Worm (Caenorhabditis elegans) whole organism, late embryonic: ENCODE data around the gene cky-1.

Experiments used
- C08G9.2 ChIP-seq: sonication (generic microtip); optimal IDR thresholded peaks from 2 replicates; lab custom pipeline; 2016; ENCODE audit warnings: mild to moderate bottlenecking, missing genetic modification characterization, moderate library complexity, missing compliant biosample characterization
- C38D4.7 ChIP-seq: fragments of 200-800 bp; sonication (Bioruptor generic); optimal IDR thresholded peaks from 2 replicates; lab custom pipeline; 2018; ENCODE audit warnings: mild to moderate bottlenecking, missing genetic modification characterization, moderate library complexity, missing compliant biosample characterization
- K09A11.1 ChIP-seq: sonication (generic microtip); optimal IDR thresholded peaks from 2 replicates; lab custom pipeline; 2017; ENCODE audit warnings: antibody characterized with exemption, mild to moderate bottlenecking, missing genetic modification characterization, missing compliant biosample characterization; ENCODE audit not compliant: insufficient read depth
- Y22D7AL.16 ChIP-seq: sonication (generic microtip); optimal IDR thresholded peaks from 2 replicates; lab custom pipeline; 2016; ENCODE audit warnings: missing genetic modification characterization, missing compliant biosample characterization
- ahr-1 ChIP-seq: sonication (generic microtip); optimal IDR thresholded peaks from 2 replicates; lab custom pipeline; 2016; ENCODE audit warnings: missing genetic modification characterization, missing compliant biosample characterization
- ceh-14 ChIP-seq: sonication (generic microtip); optimal IDR thresholded peaks from 2 replicates; lab custom pipeline; 2016; ENCODE audit warnings: missing genotype, missing genetic modification characterization, missing compliant biosample characterization
- ceh-18 ChIP-seq: sonication (generic microtip); optimal IDR thresholded peaks from 2 replicates; lab custom pipeline; 2016; ENCODE audit warnings: missing genetic modification characterization, missing compliant biosample characterization
- ceh-30 ChIP-seq: fragments of 150-350 bp; optimal IDR thresholded peaks from 2 replicates; lab custom pipeline; 2014; ENCODE audit warnings: missing biosample characterization, missing genetic modification characterization
- ceh-34 ChIP-seq: sonication (generic microtip); optimal IDR thresholded peaks from 2 replicates; lab custom pipeline; 2016; ENCODE audit warnings: mild to moderate bottlenecking, missing genetic modification characterization, missing compliant biosample characterization
- ceh-45 ChIP-seq: fragments of 200-800 bp; sonication (Bioruptor generic); IDR thresholded peaks from 2 replicates; pipeline ENCODE4 v1.3.6; 2022; ENCODE audit warnings: missing genetic modification reagents, missing genetic modification characterization, missing compliant biosample characterization
- ceh-48 ChIP-seq: sonication (generic microtip); optimal IDR thresholded peaks from 2 replicates; lab custom pipeline; 2016; ENCODE audit warnings: missing genetic modification characterization, inconsistent platforms, missing compliant biosample characterization
- ceh-6 ChIP-seq: fragments of 200-800 bp; sonication (Bioruptor generic); optimal IDR thresholded peaks from 2 replicates; lab custom pipeline; 2018; ENCODE audit warnings: mild to moderate bottlenecking, missing genetic modification characterization, missing compliant biosample characterization
- ceh-9 ChIP-seq: sonication (generic microtip); optimal IDR thresholded peaks from 2 replicates; lab custom pipeline; 2016; ENCODE audit warnings: mild to moderate bottlenecking, missing genetic modification characterization, inconsistent platforms, missing compliant biosample characterization
- dmd-4 ChIP-seq: sonication (generic microtip); optimal IDR thresholded peaks from 2 replicates; lab custom pipeline; 2016; ENCODE audit warnings: borderline replicate concordance, missing genetic modification characterization, missing compliant biosample characterization
- dve-1 ChIP-seq: sonication (generic microtip); optimal IDR thresholded peaks from 2 replicates; lab custom pipeline; 2017; ENCODE audit warnings: antibody characterized with exemption, mild to moderate bottlenecking, missing genetic modification characterization, missing compliant biosample characterization
- elt-2 ChIP-seq: sonication (generic microtip); optimal IDR thresholded peaks from 2 replicates; lab custom pipeline; 2016; ENCODE audit warnings: missing genetic modification reagents, missing genetic modification characterization, missing compliant biosample characterization
- eyg-1 ChIP-seq: sonication (generic microtip); optimal IDR thresholded peaks from 2 replicates; lab custom pipeline; 2016; ENCODE audit warnings: missing genotype, missing genetic modification characterization, missing compliant biosample characterization
- fkh-10 ChIP-seq: fragments of 150-350 bp; optimal IDR thresholded peaks from 2 replicates; lab custom pipeline; 2014; ENCODE audit warnings: missing biosample characterization, missing genetic modification reagents, missing genetic modification characterization
- gmeb-2 ChIP-seq: sonication (generic microtip); optimal IDR thresholded peaks from 2 replicates; lab custom pipeline; 2016; ENCODE audit warnings: missing genetic modification characterization, inconsistent platforms, missing compliant biosample characterization
- hlh-15 ChIP-seq: sonication (generic microtip); optimal IDR thresholded peaks from 2 replicates; lab custom pipeline; 2016; ENCODE audit warnings: missing genetic modification characterization, missing compliant biosample characterization
- hlh-30 ChIP-seq: sonication (generic microtip); optimal IDR thresholded peaks from 2 replicates; lab custom pipeline; 2017; ENCODE audit warnings: antibody characterized with exemption, missing genetic modification characterization, missing compliant biosample characterization; ENCODE audit not compliant: insufficient read depth
- hlh-8 ChIP-seq: sonication (generic microtip); optimal IDR thresholded peaks from 2 replicates; lab custom pipeline; 2016; ENCODE audit warnings: missing genotype, missing genetic modification characterization, missing compliant biosample characterization
- lim-6 ChIP-seq: sonication (generic microtip); optimal IDR thresholded peaks from 2 replicates; lab custom pipeline; 2016; ENCODE audit warnings: missing genetic modification characterization, missing compliant biosample characterization
- nhr-11 ChIP-seq: fragments of 150-350 bp; optimal IDR thresholded peaks from 2 replicates; lab custom pipeline; 2014; ENCODE audit warnings: missing biosample characterization, missing genetic modification characterization
- nhr-232 ChIP-seq: sonication (generic microtip); optimal IDR thresholded peaks from 2 replicates; lab custom pipeline; 2016; ENCODE audit warnings: missing genetic modification characterization, missing compliant biosample characterization
- odd-2 ChIP-seq: sonication (generic microtip); optimal IDR thresholded peaks from 2 replicates; lab custom pipeline; 2017; ENCODE audit warnings: antibody characterized with exemption, mild to moderate bottlenecking, missing genetic modification characterization, missing compliant biosample characterization
- pha-2 ChIP-seq: sonication (generic microtip); optimal IDR thresholded peaks from 2 replicates; lab custom pipeline; 2017; ENCODE audit warnings: mild to moderate bottlenecking, missing genetic modification characterization, missing compliant biosample characterization
- pha-4 ChIP-seq: fragments of 150-350 bp; optimal IDR thresholded peaks from 2 replicates; lab custom pipeline; 2018; ENCODE audit warnings: missing biosample characterization, missing genetic modification reagents, missing genetic modification characterization
- ref-2 ChIP-seq: sonication (generic microtip); optimal IDR thresholded peaks from 2 replicates; lab custom pipeline; 2016; ENCODE audit warnings: missing genetic modification characterization, missing compliant biosample characterization
- sdc-2 ChIP-seq: sonication (generic microtip); optimal IDR thresholded peaks from 2 replicates; lab custom pipeline; 2016; ENCODE audit warnings: missing genotype, missing genetic modification characterization, missing compliant biosample characterization
- sox-4 ChIP-seq: sonication (generic microtip); optimal IDR thresholded peaks from 2 replicates; lab custom pipeline; 2017; ENCODE audit warnings: mild to moderate bottlenecking, missing genetic modification characterization, inconsistent platforms, missing compliant biosample characterization
- unc-3 ChIP-seq, 2 experiments: fragments of 200-800 bp in 1 of 2; sonication (Bioruptor generic) in 1 of 2; sonication (generic microtip) in 1 of 2; conservative IDR thresholded peaks in 1 of 2; optimal IDR thresholded peaks in 1 of 2; 2 replicates each; pipeline versions ENCODE4 v1.3.6 to Lab custom; 2016 to 2022; ENCODE audit warnings: missing compliant biosample characterization in 2 of 2, missing genetic modification characterization in 2 of 2, missing genetic modification reagents in 1 of 2
- unc-42 ChIP-seq: sonication (generic microtip); optimal IDR thresholded peaks from 2 replicates; lab custom pipeline; 2016; ENCODE audit warnings: missing genotype, missing genetic modification characterization, missing compliant biosample characterization
- unc-55 ChIP-seq: sonication (generic microtip); optimal IDR thresholded peaks from 2 replicates; lab custom pipeline; 2017; ENCODE audit warnings: missing biosample characterization, missing genetic modification reagents, missing genetic modification characterization
- zip-5 ChIP-seq: sonication (generic microtip); optimal IDR thresholded peaks from 2 replicates; lab custom pipeline; 2016; ENCODE audit warnings: missing genetic modification characterization, missing compliant biosample characterization
- ztf-16 ChIP-seq: sonication (generic microtip); optimal IDR thresholded peaks from 2 replicates; lab custom pipeline; 2017; ENCODE audit warnings: missing genetic modification characterization, missing compliant biosample characterization

The cky-1 gene

DNA sequence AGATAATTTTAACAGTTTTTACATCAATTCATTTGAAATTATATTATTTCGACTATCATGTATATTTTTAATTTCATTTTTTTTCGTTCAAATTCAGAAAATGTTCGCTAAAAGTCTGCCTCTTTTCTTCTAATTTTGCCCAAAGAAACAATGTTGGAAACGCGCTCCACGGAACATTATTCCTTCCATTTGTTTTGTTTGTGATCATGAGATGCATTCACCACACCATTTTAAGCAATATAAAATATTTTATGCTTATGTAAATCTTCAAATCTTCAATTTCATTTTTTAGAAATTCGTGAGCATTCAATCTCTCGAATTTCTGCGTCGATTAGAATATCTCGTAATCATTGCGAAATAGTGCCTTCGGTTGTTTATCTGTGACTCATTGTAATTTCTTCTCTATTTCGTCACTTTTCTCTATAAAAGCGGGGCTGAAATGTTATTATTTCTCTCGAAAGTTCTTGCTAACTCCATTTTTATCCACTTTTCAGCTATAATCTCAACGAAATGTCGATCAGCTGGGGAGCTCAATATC, 39.1 kb upstream of the cky-1 start, which contains the start of gene istr-1:
Gene istr-1, plus strand, starts transcription at position 495 of the 538 bp plus-strand sequence.
- TF ChIP-seq Y22D7AL.16 (tag; lab: Kevin White, UChicago): no peak
- peak; percentile 21 for TF ChIP-seq hlh-30

DNA sequence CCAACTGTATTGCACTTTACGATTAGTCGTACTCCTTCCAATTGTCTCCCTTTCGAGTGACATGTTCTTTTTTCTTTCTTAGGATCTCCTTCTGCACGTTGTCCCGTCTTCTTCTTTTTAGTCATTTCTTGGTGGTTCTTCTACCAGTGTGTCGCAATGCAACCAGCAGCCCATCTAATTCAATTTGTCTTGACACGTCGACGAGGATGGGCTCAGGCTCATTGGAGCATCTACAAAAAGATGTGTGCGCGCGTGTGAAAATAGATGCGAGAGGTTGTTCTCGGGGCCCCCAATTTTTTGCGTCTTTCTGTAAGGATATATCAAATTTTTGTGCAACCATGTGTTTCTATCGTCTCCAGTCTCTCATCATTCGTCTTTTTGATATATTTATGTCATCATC, 34.9 kb upstream of the cky-1 start:
- TF ChIP-seq unc-42: peak; percentile 86
- TF ChIP-seq ztf-16: no peak

DNA sequence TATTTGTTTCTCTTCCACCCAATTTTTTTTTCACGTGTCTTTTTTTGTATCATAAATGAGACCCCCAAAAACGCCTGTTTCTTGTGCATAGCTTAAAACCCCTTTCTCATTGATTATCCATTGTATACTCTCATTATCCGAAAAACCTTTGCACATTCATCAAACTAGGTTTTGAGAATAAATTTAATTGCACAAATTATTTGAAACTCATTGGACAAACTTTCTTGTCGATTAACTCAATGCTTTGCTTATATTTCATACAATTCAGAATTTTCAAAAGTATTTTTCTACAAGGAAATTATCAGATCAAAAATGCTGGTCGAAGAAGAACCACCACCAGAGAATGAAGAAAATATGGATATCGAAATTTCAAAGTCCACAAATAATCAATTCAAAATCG, 32.4 kb upstream of the cky-1 start, which contains the start of gene R11D1.1:
Gene R11D1.1, plus strand, starts transcription at position 301 of the 400 bp plus-strand sequence.
- TF ChIP-seq K09A11.1 (tag; lab: Kevin White, UChicago): no peak
- no peak for TF ChIP-seq sox-4 (tag; lab: Kevin White, UChicago)
- TF ChIP-seq ceh-6 (GFP tag; lab: Kevin White, UChicago): no peak
- no peak for TF ChIP-seq unc-55
- no peak for TF ChIP-seq dmd-4

DNA sequence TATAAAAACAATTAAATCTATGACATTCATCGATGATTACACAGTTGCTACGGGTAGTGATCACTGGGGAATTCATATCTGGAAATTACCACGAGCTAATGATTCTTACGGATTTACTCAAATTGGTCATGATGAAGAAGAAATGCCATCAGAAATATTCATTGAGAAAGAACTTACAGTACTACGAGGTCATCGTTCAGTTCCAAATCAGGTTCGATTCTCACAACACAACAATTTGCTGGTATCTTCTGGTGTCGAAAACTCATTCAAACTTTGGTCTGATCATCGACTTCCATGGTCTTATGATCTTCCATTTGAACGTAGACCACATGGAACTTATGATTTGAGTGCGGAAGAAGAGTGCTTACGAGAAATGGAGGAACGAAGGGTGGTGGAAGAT, 30.0 kb upstream of the cky-1 start:
- TF ChIP-seq ceh-48 (tag; lab: Kevin White, UChicago): no peak
- no peak for TF ChIP-seq ceh-30 (tag; lab: Kevin White, UChicago)
- no peak for TF ChIP-seq nhr-11 (tag; lab: Kevin White, UChicago)
- TF ChIP-seq pha-4 (tag; lab: Kevin White, UChicago): no peak
- no peak for TF ChIP-seq hlh-8
- no peak for TF ChIP-seq pha-2 (tag; lab: Kevin White, UChicago)
- TF ChIP-seq ceh-45 (GFP tag; lab: Robert Waterston, UW): no peak
- no peak for TF ChIP-seq K09A11.1 (tag; lab: Kevin White, UChicago)
- TF ChIP-seq gmeb-2: no peak
- TF ChIP-seq ceh-18 (tag; lab: Kevin White, UChicago): no peak
- TF ChIP-seq ceh-14: no peak
- TF ChIP-seq ceh-34: no peak
- TF ChIP-seq nhr-232: no peak
- no peak for TF ChIP-seq lim-6 (tag; lab: Kevin White, UChicago)
- TF ChIP-seq sdc-2 (tag; lab: Kevin White, UChicago): no peak
- no peak for TF ChIP-seq C08G9.2 (tag; lab: Kevin White, UChicago)

DNA sequence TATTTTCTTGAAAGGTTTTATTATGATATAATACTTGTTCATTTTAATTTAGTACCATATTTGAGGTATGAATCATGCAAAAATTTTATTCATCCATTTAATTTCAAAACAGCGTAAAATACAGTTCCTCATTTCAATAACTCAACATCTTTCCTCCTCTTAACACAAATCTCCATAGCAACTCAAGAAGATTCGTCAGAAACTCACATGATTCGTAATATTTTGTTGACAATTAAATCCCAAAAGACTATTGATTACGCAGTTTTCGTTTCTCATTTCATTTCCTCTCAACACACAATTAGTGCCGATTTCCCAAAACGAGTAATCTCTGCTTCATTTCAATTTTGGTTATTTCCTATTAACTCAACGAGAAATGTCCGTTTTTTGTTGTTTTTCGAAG, 28.2 kb upstream of the cky-1 start, which contains the start of gene R11D1.2:
Gene R11D1.2, plus strand, starts transcription at position 301 of the 400 bp plus-strand sequence.
- TF ChIP-seq unc-42 (no peak), eyg-1 (tag; lab: Kevin White, UChicago) (no peak), unc-3 (GFP tag; conservative IDR thresholded peaks at IDR 0.05; lab: Robert Waterston, UW) (no peak), unc-3 (tag; optimal IDR thresholded peaks at IDR 0.05; lab: Kevin White, UChicago) (no peak), pha-4 (tag; lab: Kevin White, UChicago) (no peak), unc-55 (no peak), zip-5 (no peak), dve-1 (tag; lab: Kevin White, UChicago) (no peak), hlh-15 (no peak), ref-2 (no peak), C38D4.7 (GFP tag; lab: Kevin White, UChicago) (no peak), ahr-1 (no peak), ceh-9 (tag; lab: Kevin White, UChicago) (no peak), hlh-8 (no peak), odd-2 (tag; lab: Kevin White, UChicago) (no peak), elt-2 (tag; lab: Kevin White, UChicago) (no peak), Y22D7AL.16 (tag; lab: Kevin White, UChicago) (no peak), fkh-10 (GFP tag; lab: Kevin White, UChicago) (no peak)
